Fruit fly (Drosophila melanogaster): ENCODE data around the gene Ilp8.

Ilp8 gene

dm6 chr3L:17049912-17050345, 18.0 kb upstream of the Ilp8 start:
- TF ChIP-seq vri (GFP tag; optimal IDR thresholded peaks at IDR 0.05) = peak; percentile 67
- TF ChIP-seq OdsH (GFP tag; optimal IDR thresholded peaks at IDR 0.05) = no peak
- TF ChIP-seq Eip75B (GFP tag; optimal IDR thresholded peaks at IDR 0.05) = no peak

- TF ChIP-seq Met (GFP tag; optimal IDR thresholded peaks at IDR 0.05) = no peak
- no peak for TF ChIP-seq CG6163 (GFP tag; IDR thresholded peaks at IDR 0.05)
- TF ChIP-seq CG31627 (GFP tag; optimal IDR thresholded peaks at IDR 0.05) = no peak
- TF ChIP-seq Sox14 (GFP tag; optimal IDR thresholded peaks at IDR 0.05) = no peak
- no peak for TF ChIP-seq CG6792 (GFP tag; optimal IDR thresholded peaks at IDR 0.05)
- no peak for TF ChIP-seq Blimp-1 (GFP tag; optimal IDR thresholded peaks at IDR 0.05)
- TF ChIP-seq lz (GFP tag; optimal IDR thresholded peaks at IDR 0.05) = no peak
- TF ChIP-seq CG32006 (GFP tag; optimal IDR thresholded peaks at IDR 0.05) = no peak
- no peak for TF ChIP-seq CG3919 (GFP tag; optimal IDR thresholded peaks at IDR 0.05)
- no peak for TF ChIP-seq fd85E (GFP tag; optimal IDR thresholded peaks at IDR 0.05)
- no peak for TF ChIP-seq esn (GFP tag; optimal IDR thresholded peaks at IDR 0.05)
Observed at dm6 chr3L:17049314-17049713, 17.4 kb upstream of the Ilp8 start, which contains the start of gene rogdi. Gene rogdi, plus strand, starts transcription at chr3L:17049512.

dm6 chr3L:17047811-17048239, 15.9 kb upstream of the Ilp8 start:
- TF ChIP-seq acj6 (GFP tag; optimal IDR thresholded peaks at IDR 0.05) (no peak), cyc (GFP tag; optimal IDR thresholded peaks at IDR 0.05) (no peak), CG6792 (GFP tag; optimal IDR thresholded peaks at IDR 0.05) (no peak), CG8632 (GFP tag; optimal IDR thresholded peaks at IDR 0.05) (peak; percentile 3), ss (GFP tag; optimal IDR thresholded peaks at IDR 0.05) (peak in 1 of 2 experiments; percentile 49), CG16779 (tag; optimal IDR thresholded peaks at IDR 0.05) (peak; percentile 4), net (GFP tag; optimal IDR thresholded peaks at IDR 0.05) (peak; percentile 13), CG11294 (GFP tag; IDR thresholded peaks at IDR 0.05) (no peak), fkh (GFP tag; optimal IDR thresholded peaks at IDR 0.05) (peak; percentile 93), Blimp-1 (GFP tag; optimal IDR thresholded peaks at IDR 0.05) (peak; percentile 5), CG3919 (GFP tag; optimal IDR thresholded peaks at IDR 0.05) (peak; percentile 8), fd59A (GFP tag; optimal IDR thresholded peaks at IDR 0.05) (no peak)

DNA sequence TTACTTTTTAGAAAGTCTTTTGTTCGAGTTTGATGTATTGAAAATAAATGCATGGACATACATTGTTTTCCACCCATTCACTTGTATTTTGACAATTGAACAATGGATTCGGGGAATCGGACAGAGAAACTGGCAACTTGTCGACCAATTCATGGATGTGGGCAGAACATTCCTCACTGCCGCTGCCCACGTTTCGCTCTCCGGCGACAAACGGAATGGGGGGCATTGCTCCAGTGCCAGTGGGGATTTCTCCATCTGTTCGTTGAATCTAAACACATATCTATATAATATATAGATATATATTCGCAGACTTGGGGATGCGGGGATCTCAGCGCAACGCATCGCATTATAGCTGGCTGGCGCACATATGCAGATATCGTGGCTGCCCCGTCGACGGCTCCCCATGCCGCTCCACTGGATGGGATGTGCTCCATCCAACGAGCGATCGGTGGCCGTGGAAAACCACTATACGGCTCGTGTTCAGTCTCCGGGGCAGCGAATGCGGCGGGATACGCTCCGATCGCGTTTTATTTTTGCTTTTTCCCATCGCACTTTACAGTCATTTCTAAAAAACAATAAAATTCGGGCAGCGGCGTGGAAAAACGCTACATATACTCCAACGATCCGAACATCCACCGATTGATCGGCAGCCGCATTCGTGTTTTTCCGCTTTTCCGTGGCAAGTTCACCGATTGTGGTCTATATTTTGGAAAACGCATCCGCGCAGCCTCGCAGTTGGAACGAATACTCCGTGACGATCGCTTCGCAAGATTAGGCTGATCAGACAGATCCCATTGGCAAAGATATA, 13.8 kb upstream of the Ilp8 start, which contains the start of gene TpnC73F:
TSS of gene TpnC73F (plus strand) at position 633 of the 808 bp plus-strand sequence.
- TF ChIP-seq Eip75B (GFP tag; optimal IDR thresholded peaks at IDR 0.05) = no peak
- no peak for TF ChIP-seq cyc (GFP tag; optimal IDR thresholded peaks at IDR 0.05)
- no peak for TF ChIP-seq Ets21C (GFP tag; optimal IDR thresholded peaks at IDR 0.05)
- TF ChIP-seq net (GFP tag; optimal IDR thresholded peaks at IDR 0.05) = no peak
- TF ChIP-seq Sox102F (GFP tag; optimal IDR thresholded peaks at IDR 0.05) = no peak
- TF ChIP-seq CG4318 (GFP tag; optimal IDR thresholded peaks at IDR 0.05) = no peak
- no peak for TF ChIP-seq Hr4 (GFP tag; optimal IDR thresholded peaks at IDR 0.05)
- no peak for TF ChIP-seq acj6 (GFP tag; optimal IDR thresholded peaks at IDR 0.05)
- no peak for TF ChIP-seq CG11762 (GFP tag; optimal IDR thresholded peaks at IDR 0.05; ENCODE audit: insufficient read depth)
- TF ChIP-seq CG11294 (GFP tag; IDR thresholded peaks at IDR 0.05) = no peak
- no peak for TF ChIP-seq fkh (GFP tag; optimal IDR thresholded peaks at IDR 0.05)
- no peak for TF ChIP-seq Hr39 (GFP tag; optimal IDR thresholded peaks at IDR 0.05)
- TF ChIP-seq CG3919 (GFP tag; optimal IDR thresholded peaks at IDR 0.05) = no peak
- TF ChIP-seq CG6792 (GFP tag; optimal IDR thresholded peaks at IDR 0.05) = no peak
- no peak for TF ChIP-seq CG31627 (GFP tag; optimal IDR thresholded peaks at IDR 0.05)
- no peak for TF ChIP-seq CG10669 (GFP tag; optimal IDR thresholded peaks at IDR 0.05)
- TF ChIP-seq eg (GFP tag; IDR thresholded peaks at IDR 0.05) = no peak
- no peak for TF ChIP-seq CG1621 (tag; optimal IDR thresholded peaks at IDR 0.05)

Measured in whole organism, prepupa.